Worm (Caenorhabditis elegans) whole organism, young adult: ENCODE results near the gene lex-1.

Experiments
- B0261.1 ChIP-seq: sonication (generic microtip); optimal IDR thresholded peaks from 2 replicates; lab custom pipeline; 2016; ENCODE audit warnings: mild to moderate bottlenecking, missing genetic modification characterization, moderate library complexity, missing compliant biosample characterization
- C17E4.6 ChIP-seq: fragments of 200-800 bp; sonication (Bioruptor generic); IDR thresholded peaks from 2 replicates; pipeline ENCODE4 v1.3.6; 2022; ENCODE audit warnings: missing genetic modification reagents, missing genetic modification characterization, missing compliant biosample characterization
- F33H1.4 ChIP-seq: fragments of 200-800 bp; sonication (Bioruptor generic); IDR thresholded peaks from 2 replicates; pipeline ENCODE4 v1.3.6; 2022; ENCODE audit warnings: missing genetic modification reagents, missing genetic modification characterization, missing compliant biosample characterization
- F49E8.2 ChIP-seq: sonication (generic microtip); optimal IDR thresholded peaks from 3 replicates; lab custom pipeline; 2017; ENCODE audit warnings: missing genetic modification characterization, mild to moderate bottlenecking, missing compliant biosample characterization, antibody characterized with exemption, moderate library complexity; ENCODE audit not compliant: insufficient read depth
- F57A8.1 ChIP-seq: fragments of 200-800 bp; sonication (Bioruptor generic); optimal IDR thresholded peaks from 2 replicates; lab custom pipeline; 2018; ENCODE audit warnings: mild to moderate bottlenecking, missing genetic modification characterization, moderate library complexity, missing compliant biosample characterization
- K12H6.12 ChIP-seq: fragments of 200-800 bp; sonication (Bioruptor generic); optimal IDR thresholded peaks from 2 replicates; lab custom pipeline; 2018; ENCODE audit warnings: mild to moderate bottlenecking, missing genetic modification characterization, missing compliant biosample characterization
- T07F8.4 ChIP-seq: sonication (generic microtip); optimal IDR thresholded peaks from 2 replicates; lab custom pipeline; 2016; ENCODE audit warnings: mild to moderate bottlenecking, missing genetic modification characterization, moderate library complexity, missing compliant biosample characterization
- Y56A3A.18 ChIP-seq: fragments of 200-800 bp; sonication (Bioruptor generic); IDR thresholded peaks from 2 replicates; pipeline ENCODE4 v1.3.6; 2022; ENCODE audit warnings: missing genetic modification reagents, missing genetic modification characterization, missing compliant biosample characterization
- Y95B8A.8 ChIP-seq: fragments of 200-800 bp; sonication (Bioruptor generic); IDR thresholded peaks from 2 replicates; pipeline ENCODE4 v1.3.6; 2022; ENCODE audit warnings: missing genetic modification reagents, missing genetic modification characterization, missing compliant biosample characterization
- ZK185.1 ChIP-seq: sonication (generic microtip); optimal IDR thresholded peaks from 2 replicates; lab custom pipeline; 2016; ENCODE audit warnings: mild to moderate bottlenecking, missing genetic modification characterization, missing compliant biosample characterization; ENCODE audit not compliant: poor library complexity, severe bottlenecking
- aptf-3 ChIP-seq: fragments of 200-800 bp; sonication (Bioruptor generic); IDR thresholded peaks from 2 replicates; pipeline ENCODE4 v1.3.6; 2022; ENCODE audit warnings: missing genetic modification characterization, missing compliant biosample characterization
- athp-1 ChIP-seq: sonication (generic microtip); optimal IDR thresholded peaks from 2 replicates; lab custom pipeline; 2017; ENCODE audit warnings: mild to moderate bottlenecking, missing genetic modification characterization, missing compliant biosample characterization
- attf-6 ChIP-seq: fragments of 200-800 bp; sonication (Bioruptor generic); IDR thresholded peaks from 2 replicates; pipeline ENCODE4 v1.3.6; 2022; ENCODE audit warnings: missing genetic modification reagents, missing genetic modification characterization, missing compliant biosample characterization
- ceh-91 ChIP-seq: fragments of 200-800 bp; sonication (Bioruptor generic); IDR thresholded peaks from 2 replicates; pipeline ENCODE4 v1.3.6; 2022; ENCODE audit warnings: missing genetic modification reagents, missing genetic modification characterization, missing compliant biosample characterization
- chd-7 ChIP-seq: sonication (generic microtip); optimal IDR thresholded peaks from 2 replicates; lab custom pipeline; 2016; ENCODE audit warnings: mild to moderate bottlenecking, missing genetic modification characterization, moderate library complexity, missing compliant biosample characterization
- dpl-1 ChIP-seq: fragments of 150-350 bp; optimal IDR thresholded peaks from 2 replicates; lab custom pipeline; 2014; ENCODE audit warnings: missing biosample characterization, missing genetic modification reagents, missing genetic modification characterization
- fkh-3 ChIP-seq: sonication (generic microtip); optimal IDR thresholded peaks from 2 replicates; lab custom pipeline; 2016; ENCODE audit warnings: mild to moderate bottlenecking, missing genetic modification characterization, missing compliant biosample characterization
- hmg-1.2 ChIP-seq: fragments of 200-800 bp; sonication (Bioruptor generic); IDR thresholded peaks from 2 replicates; pipeline ENCODE4 v1.3.6; 2022; ENCODE audit warnings: missing genetic modification reagents, missing genetic modification characterization, missing compliant biosample characterization
- hmg-20 ChIP-seq: fragments of 200-800 bp; sonication (Bioruptor generic); IDR thresholded peaks from 2 replicates; pipeline ENCODE4 v1.3.6; 2022; ENCODE audit warnings: missing genetic modification reagents, missing genetic modification characterization, missing compliant biosample characterization
- lin-26 ChIP-seq: fragments of 200-800 bp; sonication (Bioruptor generic); IDR thresholded peaks from 2 replicates; pipeline ENCODE4 v1.3.6; 2022; ENCODE audit warnings: missing genetic modification reagents, missing genetic modification characterization, missing compliant biosample characterization
- lin-54 ChIP-seq: fragments of 200-800 bp; sonication (Bioruptor generic); optimal IDR thresholded peaks from 2 replicates; lab custom pipeline; 2018; ENCODE audit warnings: mild to moderate bottlenecking, missing genetic modification characterization, missing compliant biosample characterization
- lsl-1 ChIP-seq: fragments of 200-800 bp; sonication (Bioruptor generic); optimal IDR thresholded peaks from 2 replicates; lab custom pipeline; 2018; ENCODE audit warnings: mild to moderate bottlenecking, missing genetic modification characterization, moderate library complexity, missing compliant biosample characterization
- madf-6 ChIP-seq: fragments of 200-800 bp; sonication (Bioruptor generic); IDR thresholded peaks from 2 replicates; pipeline ENCODE4 v1.3.6; 2022; ENCODE audit warnings: missing genetic modification reagents, missing genetic modification characterization, missing compliant biosample characterization
- madf-8 ChIP-seq: fragments of 200-800 bp; sonication (Bioruptor generic); conservative IDR thresholded peaks from 2 replicates; pipeline ENCODE4 v1.3.6; 2022; ENCODE audit warnings: missing genetic modification reagents, missing genetic modification characterization, missing compliant biosample characterization
- mcd-1 ChIP-seq: fragments of 200-800 bp; sonication (Bioruptor generic); IDR thresholded peaks from 2 replicates; pipeline ENCODE4 v1.3.6; 2022; ENCODE audit warnings: missing genetic modification reagents, missing genetic modification characterization, missing compliant biosample characterization
- nhr-120 ChIP-seq: fragments of 200-800 bp; sonication (Bioruptor generic); IDR thresholded peaks from 2 replicates; pipeline ENCODE4 v1.3.6; 2022; ENCODE audit warnings: missing genetic modification characterization, missing compliant biosample characterization
- snpc-1.3 ChIP-seq: sonication (generic microtip); optimal IDR thresholded peaks from 2 replicates; lab custom pipeline; 2017; ENCODE audit warnings: missing genetic modification characterization, mild to moderate bottlenecking, missing compliant biosample characterization, antibody characterized with exemption, moderate library complexity, missing genotype, missing genetic modification reagents; ENCODE audit not compliant: insufficient read depth
- tbp1 ChIP-seq: fragments of 200-800 bp; sonication (Bioruptor generic); optimal IDR thresholded peaks from 2 replicates; lab custom pipeline; 2018; ENCODE audit warnings: mild to moderate bottlenecking, missing genetic modification characterization, missing compliant biosample characterization
- xnd-1 ChIP-seq: sonication (generic microtip); optimal IDR thresholded peaks from 2 replicates; lab custom pipeline; 2016; ENCODE audit warnings: missing genotype, missing genetic modification reagents, missing genetic modification characterization, missing compliant biosample characterization
- ztf-18 ChIP-seq: sonication (generic microtip); optimal IDR thresholded peaks from 2 replicates; lab custom pipeline; 2016; ENCODE audit warnings: missing genotype, mild to moderate bottlenecking, missing genetic modification characterization, missing compliant biosample characterization
- ztf-22 ChIP-seq: fragments of 200-800 bp; sonication (Bioruptor generic); optimal IDR thresholded peaks from 2 replicates; lab custom pipeline; 2018; ENCODE audit warnings: mild to moderate bottlenecking, missing genetic modification characterization, moderate library complexity, missing compliant biosample characterization
- ztf-3 ChIP-seq: fragments of 200-800 bp; sonication (Bioruptor generic); optimal IDR thresholded peaks from 2 replicates; lab custom pipeline; 2018; ENCODE audit warnings: mild to moderate bottlenecking, missing genetic modification characterization, missing compliant biosample characterization

lex-1 gene

ce11 chrIV:12047552-12048347 lies 31.5 kb upstream of the lex-1 start, which contains the start of gene T12G3.4:
Gene T12G3.4, plus strand, starts transcription at chrIV:12048256.
- peak; percentile 88 for TF ChIP-seq madf-6 (GFP tag; lab: Robert Waterston, UW)
- peak; percentile 86 for TF ChIP-seq madf-8 (GFP tag; lab: Robert Waterston, UW)
- peak; percentile 72 for TF ChIP-seq F33H1.4 (GFP tag; lab: Robert Waterston, UW)
- no peak for TF ChIP-seq attf-6
- no peak for TF ChIP-seq dpl-1 (GFP tag; lab: Kevin White, UChicago)
- no peak for TF ChIP-seq fkh-3 (tag; lab: Kevin White, UChicago)
- TF ChIP-seq ztf-3 (GFP tag; lab: Kevin White, UChicago): no peak
- TF ChIP-seq chd-7 (tag; lab: Kevin White, UChicago): no peak
- TF ChIP-seq ztf-18 (tag; lab: Kevin White, UChicago): no peak
- TF ChIP-seq mcd-1: no peak
- TF ChIP-seq ceh-91 (GFP tag; lab: Robert Waterston, UW): peak; percentile 64; the same call in 1 of the 2 replicates
- no peak for TF ChIP-seq athp-1 (tag; lab: Kevin White, UChicago)
- TF ChIP-seq ztf-22: no peak
- TF ChIP-seq F49E8.2 (tag; lab: Kevin White, UChicago): no peak
- peak; percentile 58 for TF ChIP-seq lsl-1 (GFP tag; lab: Kevin White, UChicago)
- TF ChIP-seq hmg-1.2 (GFP tag; lab: Robert Waterston, UW): no peak
- TF ChIP-seq ZK185.1: no peak
- no peak for TF ChIP-seq nhr-120 (GFP tag; lab: Robert Waterston, UW)
- TF ChIP-seq lin-26 (GFP tag; lab: Robert Waterston, UW): no peak
- TF ChIP-seq B0261.1 (tag; lab: Kevin White, UChicago): no peak
- no peak for TF ChIP-seq K12H6.12 (tag; lab: Kevin White, UChicago)
- TF ChIP-seq xnd-1: peak; percentile 57
- no peak for TF ChIP-seq Y56A3A.18 (GFP tag; lab: Robert Waterston, UW)
- TF ChIP-seq aptf-3 (GFP tag; lab: Robert Waterston, UW): no peak

ce11 chrIV:12051049-12051792 lies 28.1 kb upstream of the lex-1 start, which contains the start of the genes bre-5 and spt-5:
Gene bre-5, minus strand, starts transcription at chrIV:12051215.
Gene spt-5, plus strand, starts transcription at chrIV:12051491.
- TF ChIP-seq madf-6 (GFP tag; lab: Robert Waterston, UW): peak; percentile 37; the same call in 1 of the 2 replicates
- no peak for TF ChIP-seq F57A8.1
- TF ChIP-seq dpl-1 (GFP tag; lab: Kevin White, UChicago): peak; percentile 10
- TF ChIP-seq tbp1: no peak
- TF ChIP-seq, all 124 proteins: peak for 2

ce11 chrIV:12052461-12052860 lies 26.8 kb upstream of the lex-1 start:
- TF ChIP-seq C17E4.6 (GFP tag; lab: Robert Waterston, UW): no peak
- no peak for TF ChIP-seq B0261.1 (tag; lab: Kevin White, UChicago)
- TF ChIP-seq T07F8.4 (tag; lab: Kevin White, UChicago): no peak
- TF ChIP-seq F33H1.4 (GFP tag; lab: Robert Waterston, UW): no peak
- TF ChIP-seq dpl-1 (GFP tag; lab: Kevin White, UChicago): no peak
- no peak for TF ChIP-seq snpc-1.3 (tag; lab: Kevin White, UChicago)
- no peak for TF ChIP-seq ztf-22
- no peak for TF ChIP-seq Y95B8A.8 (GFP tag; lab: Robert Waterston, UW)
- no peak for TF ChIP-seq lin-54 (GFP tag; lab: Kevin White, UChicago)
- TF ChIP-seq hmg-20: no peak
- TF ChIP-seq, all 124 proteins: peak for 0
